Fruit fly (Drosophila melanogaster) whole organism, embryonic: Measurements from ENCODE around the gene CG32295.

Experiments
- Ada2b ChIP-seq: fragments of 200-800 bp; sonication (Bioruptor generic); IDR thresholded peaks from 2 replicates; pipeline ENCODE4 v1.3.6; 2022; ENCODE audit warnings: missing biosample characterization, missing genetic modification characterization
- Adf1 ChIP-seq: fragments of 200-800 bp; sonication (Bioruptor generic); IDR thresholded peaks from 2 replicates; pipeline ENCODE4 v1.3.6; 2022; ENCODE audit warnings: missing biosample characterization, missing genetic modification characterization
- Atf-2 ChIP-seq: fragments of 200-800 bp; sonication (Bioruptor generic); optimal IDR thresholded peaks from 2 replicates; lab custom pipeline; 2016; ENCODE audit warnings: missing biosample characterization, missing genetic modification characterization
- CG10462 ChIP-seq: fragments of 200-800 bp; sonication (Bioruptor generic); optimal IDR thresholded peaks from 2 replicates; lab custom pipeline; 2016; ENCODE audit warnings: missing biosample characterization, missing genetic modification characterization
- CG1603 ChIP-seq: fragments of 200-800 bp; sonication (Bioruptor generic); optimal IDR thresholded peaks from 2 replicates; lab custom pipeline; 2019; ENCODE audit warnings: missing biosample characterization, mild to moderate bottlenecking, missing genetic modification characterization, moderate library complexity
- CG16779 ChIP-seq: fragments of 200-800 bp; sonication (Bioruptor generic); IDR thresholded peaks from 2 replicates; pipeline ENCODE4 v1.3.6; 2022; ENCODE audit warnings: missing biosample characterization, missing genetic modification characterization
- CG17186 ChIP-seq: fragments of 200-800 bp; sonication (Bioruptor generic); optimal IDR thresholded peaks from 3 replicates; lab custom pipeline; 2017; ENCODE audit warnings: missing biosample characterization, missing genetic modification reagents, missing genetic modification characterization
- CG17361 ChIP-seq: fragments of 200-800 bp; sonication (Bioruptor generic); IDR thresholded peaks from 3 replicates; pipeline ENCODE4 v1.3.6; 2022; ENCODE audit warnings: missing biosample characterization, missing genetic modification characterization
- CG2889 ChIP-seq: fragments of 200-800 bp; sonication (Bioruptor generic); IDR thresholded peaks from 3 replicates; pipeline ENCODE4 v1.3.6; 2022; ENCODE audit warnings: missing biosample characterization, missing genetic modification characterization
- CG4282 ChIP-seq: fragments of 200-800 bp; sonication (Bioruptor generic); optimal IDR thresholded peaks from 2 replicates; lab custom pipeline; 2016; ENCODE audit warnings: missing biosample characterization, missing genetic modification characterization
- CG6791 ChIP-seq: fragments of 200-800 bp; sonication (Bioruptor generic); IDR thresholded peaks from 3 replicates; pipeline ENCODE4 v1.3.6; 2022; ENCODE audit warnings: missing biosample characterization, missing genetic modification characterization; ENCODE audit not compliant: partially characterized antibody
- CG9876 ChIP-seq: fragments of 200-800 bp; sonication (Bioruptor generic); optimal IDR thresholded peaks from 2 replicates; lab custom pipeline; 2016; ENCODE audit warnings: missing biosample characterization, missing genetic modification characterization
- Deaf1 ChIP-seq: fragments of 200-800 bp; optimal IDR thresholded peaks from 3 replicates; lab custom pipeline; 2019; ENCODE audit warnings: missing biosample characterization, mild to moderate bottlenecking, missing genetic modification characterization, moderate library complexity
- Dref ChIP-seq: fragments of 200-800 bp; sonication (Bioruptor generic); IDR thresholded peaks from 2 replicates; pipeline ENCODE4 v1.3.6; 2022; ENCODE audit warnings: missing biosample characterization, missing genetic modification characterization
- Drgx ChIP-seq: fragments of 200-800 bp; sonication (Bioruptor generic); IDR thresholded peaks from 2 replicates; pipeline ENCODE4 v1.3.6; 2022; ENCODE audit warnings: missing biosample characterization, missing genetic modification characterization
- E2f2 ChIP-seq: fragments of 200-800 bp; sonication (Bioruptor generic); IDR thresholded peaks from 2 replicates; pipeline ENCODE4 v1.3.6; 2022; ENCODE audit warnings: missing biosample characterization, missing genetic modification characterization
- Hey ChIP-seq: fragments of 200-800 bp; sonication (Bioruptor generic); optimal IDR thresholded peaks from 3 replicates; lab custom pipeline; 2018; ENCODE audit warnings: missing biosample characterization, mild to moderate bottlenecking, missing genetic modification characterization
- MBD-R2 ChIP-seq: fragments of 200-800 bp; sonication (Bioruptor generic); IDR thresholded peaks from 2 replicates; pipeline ENCODE4 v1.3.6; 2022; ENCODE audit warnings: missing biosample characterization, missing genetic modification characterization
- Med ChIP-seq: fragments of 200-800 bp; sonication (Bioruptor generic); peaks from one replicate; lab custom pipeline; 2016; ENCODE audit warnings: missing biosample characterization, missing genetic modification characterization, mild to moderate bottlenecking, inconsistent platforms, moderate library complexity
- Myb ChIP-seq: fragments of 200-800 bp; sonication (Bioruptor generic); optimal IDR thresholded peaks from 2 replicates; lab custom pipeline; 2016; ENCODE audit warnings: missing biosample characterization, missing genetic modification characterization
- NFAT ChIP-seq: fragments of 200-800 bp; sonication (Bioruptor generic); IDR thresholded peaks from 2 replicates; pipeline ENCODE4 v1.3.6; 2022; ENCODE audit warnings: missing biosample characterization, missing genetic modification characterization
- Ssrp ChIP-seq: fragments of 200-800 bp; sonication (Bioruptor generic); optimal IDR thresholded peaks from 2 replicates; lab custom pipeline; 2018; ENCODE audit warnings: missing biosample characterization, mild to moderate bottlenecking, missing genetic modification characterization, moderate library complexity
- Trl ChIP-seq, 3 experiments: fragments of >200 bp in 2 of 3; fragments of 200-800 bp in 1 of 3; sonication (Bioruptor generic) in 1 of 3; optimal IDR thresholded peaks; 2 replicates in 1 of 3; 3 replicates in 2 of 3; lab custom pipeline; 2016 to 2017; ENCODE audit warnings: missing biosample characterization in 1 of 3, missing genetic modification characterization in 1 of 3
- ab ChIP-seq: fragments of 200-800 bp; sonication (Bioruptor generic); optimal IDR thresholded peaks from 2 replicates; lab custom pipeline; 2016; ENCODE audit warnings: missing biosample characterization, missing genetic modification characterization
- ato ChIP-seq: fragments of 200-800 bp; sonication (Bioruptor generic); IDR thresholded peaks from 2 replicates; pipeline ENCODE4 v1.3.6; 2022; ENCODE audit warnings: missing biosample characterization, missing genetic modification characterization; ENCODE audit not compliant: partially characterized antibody
- bab2 ChIP-seq: fragments of 200-800 bp; sonication (Bioruptor generic); optimal IDR thresholded peaks from 2 replicates; lab custom pipeline; 2016; ENCODE audit warnings: missing biosample characterization, missing genetic modification characterization
- br ChIP-seq: fragments of >200 bp; optimal IDR thresholded peaks from 2 replicates; lab custom pipeline; 2017
- bsh ChIP-seq, 2 experiments: fragments of 200-800 bp; sonication (Bioruptor generic); optimal IDR thresholded peaks; 2 replicates each; lab custom pipeline; 2017 to 2018; ENCODE audit warnings: mild to moderate bottlenecking in 2 of 2, missing biosample characterization in 2 of 2, missing genetic modification characterization in 2 of 2, moderate library complexity in 1 of 2
- chm ChIP-seq: fragments of 200-800 bp; sonication (Bioruptor generic); IDR thresholded peaks from 2 replicates; pipeline ENCODE4 v1.3.6; 2022; ENCODE audit warnings: missing biosample characterization, missing genetic modification characterization
- ewg ChIP-seq: fragments of 200-800 bp; sonication (Bioruptor generic); optimal IDR thresholded peaks from 3 replicates; lab custom pipeline; 2017; ENCODE audit warnings: mild to moderate bottlenecking, missing biosample characterization, missing genetic modification reagents, missing genetic modification characterization
- jigr1 ChIP-seq: fragments of 200-800 bp; sonication (Bioruptor generic); IDR thresholded peaks from 3 replicates; pipeline ENCODE4 v1.3.6; 2022; ENCODE audit warnings: missing biosample characterization, missing genetic modification characterization
- jing ChIP-seq: fragments of 200-800 bp; sonication (Bioruptor generic); optimal IDR thresholded peaks from 2 replicates; lab custom pipeline; 2018; ENCODE audit warnings: missing biosample characterization, mild to moderate bottlenecking, missing genetic modification characterization
- kay ChIP-seq: fragments of 200-800 bp; sonication (Bioruptor generic); optimal IDR thresholded peaks from 2 replicates; lab custom pipeline; 2016; ENCODE audit warnings: missing biosample characterization, missing genetic modification characterization
- lab ChIP-seq: fragments of 200-800 bp; sonication (Bioruptor generic); optimal IDR thresholded peaks from 3 replicates; lab custom pipeline; 2017; ENCODE audit warnings: missing biosample characterization, missing genetic modification characterization, mild to moderate bottlenecking, moderate library complexity, missing genetic modification reagents
- mld ChIP-seq: fragments of 200-800 bp; sonication (Bioruptor generic); IDR thresholded peaks from 3 replicates; pipeline ENCODE4 v1.3.6; 2022; ENCODE audit warnings: missing biosample characterization, missing genetic modification characterization; ENCODE audit not compliant: partially characterized antibody
- pfk ChIP-seq: fragments of 200-800 bp; sonication (Bioruptor generic); optimal IDR thresholded peaks from 2 replicates; lab custom pipeline; 2018; ENCODE audit warnings: missing biosample characterization, mild to moderate bottlenecking, missing genetic modification characterization, moderate library complexity
- schlank ChIP-seq: fragments of 200-800 bp; sonication (Bioruptor generic); optimal IDR thresholded peaks from 2 replicates; lab custom pipeline; 2018; ENCODE audit warnings: missing biosample characterization, mild to moderate bottlenecking, missing genetic modification characterization
- sens ChIP-seq: fragments of 200-800 bp; sonication (Bioruptor generic); peaks from one replicate; lab custom pipeline; 2016; ENCODE audit warnings: missing biosample characterization, missing genetic modification characterization
- sens-2 ChIP-seq: fragments of 200-800 bp; sonication (Bioruptor generic); IDR thresholded peaks from 2 replicates; pipeline ENCODE4 v1.3.6; 2022; ENCODE audit warnings: missing biosample characterization, missing genetic modification characterization
- stc ChIP-seq: fragments of 200-800 bp; sonication (Bioruptor generic); IDR thresholded peaks from 2 replicates; pipeline ENCODE4 v1.3.6; 2022; ENCODE audit warnings: missing biosample characterization, missing genetic modification characterization
- stwl ChIP-seq: fragments of 200-800 bp; sonication (Bioruptor generic); optimal IDR thresholded peaks from 3 replicates; lab custom pipeline; 2018; ENCODE audit warnings: missing biosample characterization, mild to moderate bottlenecking, missing genetic modification characterization, moderate library complexity
- tll ChIP-seq, 2 experiments: fragments of 200-800 bp in 1 of 2; fragments of >200 bp in 1 of 2; sonication (Bioruptor generic) in 1 of 2; optimal IDR thresholded peaks; 2 replicates each; lab custom pipeline; 2017 to 2019; ENCODE audit warnings: missing biosample characterization in 2 of 2, missing genetic modification characterization in 2 of 2, mild to moderate bottlenecking in 1 of 2, moderate library complexity in 1 of 2
- vvl ChIP-seq: fragments of 200-800 bp; sonication (Bioruptor generic); IDR thresholded peaks from 2 replicates; pipeline ENCODE4 v1.3.6; 2022; ENCODE audit warnings: missing biosample characterization, missing genetic modification characterization
- wdn ChIP-seq: fragments of 200-800 bp; sonication (Bioruptor generic); IDR thresholded peaks from 2 replicates; pipeline ENCODE4 v1.3.6; 2022; ENCODE audit warnings: missing biosample characterization, missing genetic modification characterization
- wor ChIP-seq: fragments of 200-800 bp; sonication (Bioruptor generic); IDR thresholded peaks from 2 replicates; pipeline ENCODE4 v1.3.6; 2022; ENCODE audit warnings: missing biosample characterization, missing genetic modification characterization

Gene CG32295

dm6 chr3L:2552844-2553839 is 26.4 kb upstream of the CG32295 start (continued):
- no peak for TF ChIP-seq Dref
- no peak for TF ChIP-seq CG2889 (GFP tag; lab: Robert Waterston, UW)
- TF ChIP-seq bsh (GFP tag; optimal IDR thresholded peaks at IDR 0.05; lab: Kevin White, UChicago), result peak in 1 of 2 experiments; percentile 60
- no peak for TF ChIP-seq CG9876 (GFP tag; lab: Kevin White, UChicago)
- no peak for TF ChIP-seq NFAT (GFP tag; lab: Robert Waterston, UW)
- no peak for TF ChIP-seq MBD-R2 (GFP tag; lab: Robert Waterston, UW)
- TF ChIP-seq Med (GFP tag; lab: Kevin White, UChicago), result peak; percentile 26
- TF ChIP-seq bab2, result no peak
- TF ChIP-seq Deaf1 (tag; lab: Kevin White, UChicago), result peak; percentile 0
- TF ChIP-seq wor (GFP tag; lab: Robert Waterston, UW), result 0 out of 2 replicates have a peak, but pooled peaks have one; percentile 4
- peak in 1 of 2 experiments; percentile 19 for TF ChIP-seq Trl (optimal IDR thresholded peaks at IDR 0.05; lab: Kevin White, UChicago)
- no peak for TF ChIP-seq Trl (GFP tag; optimal IDR thresholded peaks at IDR 0.05; lab: Kevin White, UChicago)
- no peak for TF ChIP-seq lab (GFP tag; lab: Kevin White, UChicago)
- TF ChIP-seq ewg (GFP tag; lab: Kevin White, UChicago), result peak; percentile 66
- TF ChIP-seq sens-2 (GFP tag; lab: Robert Waterston, UW), result 0 out of 2 replicates have a peak, but pooled peaks have one; percentile 0
- TF ChIP-seq sens (GFP tag; lab: Kevin White, UChicago), result peak; percentile 27
- TF ChIP-seq CG17361 (GFP tag; lab: Robert Waterston, UW), result 0 out of 3 replicates have a peak, but pooled peaks have one; percentile 10
- no peak for TF ChIP-seq CG6791 (GFP tag; lab: Robert Waterston, UW)
- peak; percentile 79 for TF ChIP-seq Drgx (GFP tag; lab: Robert Waterston, UW)
- no peak for TF ChIP-seq ab (GFP tag; lab: Kevin White, UChicago)

dm6 chr3L:2552116-2552843 is 25.5 kb upstream of the CG32295 start:
- peak; percentile 66 for TF ChIP-seq Ada2b (GFP tag; lab: Robert Waterston, UW)
- TF ChIP-seq Adf1 (GFP tag; lab: Robert Waterston, UW), result no peak
- TF ChIP-seq stc (GFP tag; lab: Robert Waterston, UW), result peak; percentile 35; the same call in 1 of the 2 replicates
- no peak for TF ChIP-seq br
- TF ChIP-seq mld (GFP tag; lab: Robert Waterston, UW), result no peak
- TF ChIP-seq Hey, result no peak
- peak; percentile 52 for TF ChIP-seq Atf-2 (GFP tag; lab: Kevin White, UChicago)
- TF ChIP-seq jing (GFP tag; lab: Kevin White, UChicago), result peak; percentile 48
- TF ChIP-seq CG4282, result no peak
- peak; percentile 18 for TF ChIP-seq kay (GFP tag; lab: Kevin White, UChicago)
- TF ChIP-seq wdn (GFP tag; lab: Robert Waterston, UW), result peak; percentile 41; the same call in 1 of the 2 replicates
- TF ChIP-seq chm (GFP tag; lab: Robert Waterston, UW), result peak; percentile 74
- TF ChIP-seq CG10462 (GFP tag; lab: Kevin White, UChicago), result peak; percentile 40
- no peak for TF ChIP-seq schlank
- peak; percentile 8 for TF ChIP-seq Myb (GFP tag; lab: Kevin White, UChicago)
- TF ChIP-seq ato, result no peak
- TF ChIP-seq Med (GFP tag; lab: Kevin White, UChicago), result peak; percentile 94
- TF ChIP-seq CG1603, result peak; percentile 73
- 0 out of 2 replicates have a peak, but pooled peaks have one; percentile 36 for TF ChIP-seq E2f2
- peak; percentile 20 for TF ChIP-seq CG17186 (GFP tag; lab: Kevin White, UChicago)
- peak; percentile 16 for TF ChIP-seq stwl
- TF ChIP-seq vvl (GFP tag; lab: Robert Waterston, UW), result peak; percentile 70
- peak; percentile 77 for TF ChIP-seq Ssrp (tag; lab: Kevin White, UChicago)
- TF ChIP-seq tll (GFP tag; optimal IDR thresholded peaks at IDR 0.05; lab: Kevin White, UChicago), result no peak
- TF ChIP-seq pfk (GFP tag; lab: Kevin White, UChicago), result no peak
- no peak for TF ChIP-seq jigr1
- no peak for TF ChIP-seq CG16779 (GFP tag; lab: Robert Waterston, UW)
